Worm (Caenorhabditis elegans): ENCODE results near the gene F58B4.5.

F58B4.5 gene

DNA sequence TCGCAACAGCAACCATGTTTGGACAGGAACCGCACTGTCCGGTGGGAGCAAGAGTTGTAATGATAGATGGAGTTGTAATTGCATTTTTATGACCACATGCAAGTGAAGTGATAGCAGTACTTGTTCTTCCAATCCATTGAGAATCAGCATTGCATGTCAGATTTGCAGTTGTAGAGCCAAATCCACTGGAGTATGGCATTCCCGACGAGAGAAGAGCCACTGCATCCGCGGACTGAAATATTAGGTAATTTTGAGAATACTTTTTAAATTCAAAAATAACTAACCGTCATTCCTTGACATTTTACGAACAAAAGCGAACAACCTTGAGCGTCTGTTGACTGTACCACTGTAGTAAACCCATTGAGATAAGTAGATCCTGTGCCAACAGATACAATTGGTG is 42.6 kb downstream of the F58B4.5 start:
- TF ChIP-seq ztf-16 (tag; optimal IDR thresholded peaks at IDR 0.05): no peak
- TF ChIP-seq ceh-2 (tag; optimal IDR thresholded peaks at IDR 0.05): no peak
- TF ChIP-seq sox-2 (GFP tag; IDR thresholded peaks at IDR 0.05): no peak
- no peak for TF ChIP-seq Y22D7AL.16 (tag; optimal IDR thresholded peaks at IDR 0.05)
- no peak for TF ChIP-seq pag-3 (tag; optimal IDR thresholded peaks at IDR 0.05; ENCODE audit: borderline replicate concordance)
- no peak for TF ChIP-seq ttx-3 (tag; optimal IDR thresholded peaks at IDR 0.05)
- TF ChIP-seq C08G9.2 (tag; optimal IDR thresholded peaks at IDR 0.05): no peak
- TF ChIP-seq dmd-4 (tag; optimal IDR thresholded peaks at IDR 0.05; ENCODE audit: borderline replicate concordance): no peak

DNA sequence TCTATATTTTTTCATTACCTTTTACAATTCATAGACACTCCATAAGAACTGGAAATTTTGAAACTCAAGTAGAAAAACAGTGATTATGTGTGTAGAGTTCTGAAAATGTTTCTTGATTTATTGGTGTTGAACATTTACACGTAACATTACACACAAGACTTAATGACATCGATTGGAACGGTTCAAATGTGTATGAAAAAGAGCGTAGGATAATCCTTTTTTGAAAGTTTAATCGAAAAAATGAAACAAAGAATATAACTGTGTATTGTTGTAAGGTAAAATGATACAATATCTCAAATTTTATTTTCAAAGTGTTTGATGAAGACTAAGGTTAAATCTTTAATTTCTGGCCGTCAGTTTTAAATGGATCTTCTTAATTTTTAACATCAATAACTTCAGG is 48.6 kb downstream of the F58B4.5 start, which contains the start of gene fig-1:
Gene fig-1, minus strand, starts transcription at position 101 of the 400 bp plus-strand sequence.
- no peak for TF ChIP-seq unc-42 (tag; optimal IDR thresholded peaks at IDR 0.05)
- no peak for TF ChIP-seq Y22D7AL.16 (tag; optimal IDR thresholded peaks at IDR 0.05)
- TF ChIP-seq dmd-4 (tag; optimal IDR thresholded peaks at IDR 0.05; ENCODE audit: borderline replicate concordance): no peak
- TF ChIP-seq eyg-1 (tag; optimal IDR thresholded peaks at IDR 0.05): no peak
- no peak for TF ChIP-seq che-1 (tag; optimal IDR thresholded peaks at IDR 0.05)
- no peak for TF ChIP-seq pros-1 (tag; optimal IDR thresholded peaks at IDR 0.05)
- TF ChIP-seq C38D4.7 (GFP tag; optimal IDR thresholded peaks at IDR 0.05): no peak
- no peak for TF ChIP-seq elt-4 (tag; optimal IDR thresholded peaks at IDR 0.05)
- TF ChIP-seq gmeb-2 (tag; optimal IDR thresholded peaks at IDR 0.05): no peak
- TF ChIP-seq tbx-7 (tag; optimal IDR thresholded peaks at IDR 0.05): no peak

All from whole organism, late embryonic.